Worm (Caenorhabditis elegans) whole organism, L4 larva: ENCODE results near the gene srt-43.
A peak's percentile ranks its signal among the peaks of the same experiment; 100 is the strongest.

Experiments
- D1046.2 ChIP-seq: fragments of 200-800 bp; sonication (Bioruptor generic); IDR thresholded peaks from 2 replicates; pipeline ENCODE4 v1.3.6; 2022; ENCODE audit warnings: missing genetic modification characterization, missing compliant biosample characterization
- F10B5.3 ChIP-seq: sonication (generic microtip); optimal IDR thresholded peaks from 2 replicates; lab custom pipeline; 2016; ENCODE audit warnings: mild to moderate bottlenecking, missing genetic modification characterization, missing compliant biosample characterization
- F44E2.7 ChIP-seq: fragments of 200-800 bp; sonication (Bioruptor generic); IDR thresholded peaks from 2 replicates; pipeline ENCODE4 v2.1.2; 2022; ENCODE audit warnings: missing genetic modification characterization, missing compliant biosample characterization
- F49E8.2 ChIP-seq: sonication (generic microtip); optimal IDR thresholded peaks from 2 replicates; lab custom pipeline; 2016; ENCODE audit warnings: missing compliant biosample characterization, mild to moderate bottlenecking, missing genetic modification characterization, borderline replicate concordance
- R02D3.7 ChIP-seq: fragments of 150-350 bp; sonication (generic microtip); optimal IDR thresholded peaks from 3 replicates; lab custom pipeline; 2014; ENCODE audit warnings: missing biosample characterization, missing genetic modification characterization
- T20F7.1 ChIP-seq: fragments of 200-800 bp; sonication (Bioruptor generic); optimal IDR thresholded peaks from 2 replicates; lab custom pipeline; 2018; ENCODE audit warnings: mild to moderate bottlenecking, missing genetic modification characterization, missing compliant biosample characterization
- T26A8.4 ChIP-seq: fragments of 200-800 bp; sonication (Bioruptor generic); IDR thresholded peaks from 2 replicates; pipeline ENCODE4 v1.3.6; 2022; ENCODE audit warnings: missing genetic modification characterization, missing compliant biosample characterization
- Y48G9A.11 ChIP-seq: fragments of 200-800 bp; sonication (Bioruptor generic); IDR thresholded peaks from 2 replicates; pipeline ENCODE4 v1.3.6; 2022; ENCODE audit warnings: missing genetic modification reagents, missing genetic modification characterization, missing compliant biosample characterization
- Y5F2A.4 ChIP-seq: fragments of 200-800 bp; sonication (Bioruptor generic); optimal IDR thresholded peaks from 2 replicates; lab custom pipeline; 2018; ENCODE audit warnings: mild to moderate bottlenecking, missing genetic modification characterization, missing compliant biosample characterization
- ZK337.2 ChIP-seq: fragments of 200-800 bp; sonication (Bioruptor generic); IDR thresholded peaks from 2 replicates; pipeline ENCODE4 v1.3.6; 2022; ENCODE audit warnings: missing genetic modification reagents, missing genetic modification characterization, missing compliant biosample characterization
- ZK546.5 ChIP-seq, 2 experiments: sonication (generic microtip); optimal IDR thresholded peaks; 2 replicates each; lab custom pipeline; 2017; ENCODE audit warnings: missing biosample characterization in 2 of 2, missing genetic modification characterization in 2 of 2
- aha-1 ChIP-seq: fragments of 150-350 bp; peaks from one replicate; lab custom pipeline; 2014; ENCODE audit warnings: missing biosample characterization, missing genetic modification characterization
- aly-2 ChIP-seq: sonication (generic microtip); optimal IDR thresholded peaks from 2 replicates; lab custom pipeline; 2018; ENCODE audit warnings: missing biosample characterization, missing genetic modification characterization
- attf-4 ChIP-seq: sonication (generic microtip); optimal IDR thresholded peaks from 3 replicates; lab custom pipeline; 2017; ENCODE audit warnings: missing biosample characterization, missing genetic modification characterization
- ceh-28 ChIP-seq: fragments of 150-350 bp; optimal IDR thresholded peaks from 2 replicates; lab custom pipeline; 2014; ENCODE audit warnings: missing biosample characterization, missing genetic modification reagents, missing genetic modification characterization
- ceh-44 ChIP-seq: fragments of 200-800 bp; sonication (Bioruptor generic); IDR thresholded peaks from 2 replicates; pipeline ENCODE4 v1.3.6; 2022; ENCODE audit warnings: missing genetic modification reagents, missing genetic modification characterization, missing compliant biosample characterization
- ceh-62 ChIP-seq: sonication (generic microtip); optimal IDR thresholded peaks from 2 replicates; lab custom pipeline; 2017; ENCODE audit warnings: missing biosample characterization, missing genetic modification characterization
- cey-2 ChIP-seq: sonication (generic microtip); optimal IDR thresholded peaks from 3 replicates; lab custom pipeline; 2017; ENCODE audit warnings: missing genetic modification characterization, mild to moderate bottlenecking, missing compliant biosample characterization, antibody characterized with exemption, borderline replicate concordance; ENCODE audit not compliant: insufficient read depth
- daf-12 ChIP-seq: fragments of 150-350 bp; optimal IDR thresholded peaks from 2 replicates; lab custom pipeline; 2014; ENCODE audit warnings: missing biosample characterization, missing genetic modification reagents, missing genetic modification characterization
- dmd-9 ChIP-seq: fragments of 200-800 bp; sonication (Bioruptor generic); IDR thresholded peaks from 2 replicates; pipeline ENCODE4 v1.3.6; 2022; ENCODE audit warnings: missing genetic modification reagents, missing genetic modification characterization, missing compliant biosample characterization
- dpl-1 ChIP-seq: fragments of 150-350 bp; optimal IDR thresholded peaks from 2 replicates; lab custom pipeline; 2014; ENCODE audit warnings: missing biosample characterization, missing genetic modification reagents, missing genetic modification characterization
- duxl-1 ChIP-seq: sonication (generic microtip); optimal IDR thresholded peaks from 2 replicates; lab custom pipeline; 2016; ENCODE audit warnings: mild to moderate bottlenecking, missing genetic modification characterization, moderate library complexity, missing compliant biosample characterization; ENCODE audit not compliant: poor library complexity
- dve-1 ChIP-seq: sonication (generic microtip); optimal IDR thresholded peaks from 2 replicates; lab custom pipeline; 2017; ENCODE audit warnings: antibody characterized with exemption, mild to moderate bottlenecking, missing genetic modification characterization, missing compliant biosample characterization; ENCODE audit not compliant: insufficient read depth
- fkh-10 ChIP-seq: fragments of 150-350 bp; optimal IDR thresholded peaks from 2 replicates; lab custom pipeline; 2014; ENCODE audit warnings: missing biosample characterization, missing genetic modification reagents, missing genetic modification characterization
- fos-1 ChIP-seq: fragments of 150-350 bp; optimal IDR thresholded peaks from 2 replicates; lab custom pipeline; 2014; ENCODE audit warnings: missing biosample characterization, missing genetic modification characterization
- hif-1 ChIP-seq, 2 experiments: sonication (generic microtip); optimal IDR thresholded peaks; 2 replicates each; lab custom pipeline; 2016 to 2017; ENCODE audit warnings: missing compliant biosample characterization in 2 of 2, missing genetic modification characterization in 2 of 2, missing genetic modification reagents in 2 of 2, missing genotype in 2 of 2, mild to moderate bottlenecking in 1 of 2
- jun-1 ChIP-seq: fragments of 150-350 bp; optimal IDR thresholded peaks from 2 replicates; lab custom pipeline; 2014; ENCODE audit warnings: missing biosample characterization, missing genetic modification reagents, missing genetic modification characterization
- lin-29 ChIP-seq: fragments of 200-800 bp; sonication (Bioruptor generic); IDR thresholded peaks from 2 replicates; pipeline ENCODE4 v1.3.6; 2022; ENCODE audit warnings: missing genetic modification reagents, missing genetic modification characterization, missing compliant biosample characterization
- lin-38 ChIP-seq: fragments of 200-800 bp; sonication (Bioruptor generic); IDR thresholded peaks from 2 replicates; pipeline ENCODE4 v1.3.6; 2022; ENCODE audit warnings: missing genetic modification reagents, missing genetic modification characterization, missing compliant biosample characterization
- lsy-2 ChIP-seq, 2 experiments: fragments of 150-350 bp in 1 of 2; sonication (generic microtip) in 1 of 2; optimal IDR thresholded peaks; 2 replicates each; lab custom pipeline; 2014 to 2017; ENCODE audit warnings: missing biosample characterization in 2 of 2, missing genetic modification characterization in 2 of 2
- madf-9 ChIP-seq: fragments of 200-800 bp; sonication (Bioruptor generic); conservative IDR thresholded peaks from 2 replicates; pipeline ENCODE4 v1.3.6; 2022; ENCODE audit warnings: missing genetic modification reagents, missing genetic modification characterization, missing compliant biosample characterization
- mes-2 ChIP-seq: sonication (generic microtip); optimal IDR thresholded peaks from 2 replicates; lab custom pipeline; 2016; ENCODE audit warnings: missing genotype, mild to moderate bottlenecking, missing genetic modification characterization, missing compliant biosample characterization; ENCODE audit not compliant: poor library complexity, severe bottlenecking
- nhr-10 ChIP-seq: fragments of 150-350 bp; optimal IDR thresholded peaks from 2 replicates; lab custom pipeline; 2014; ENCODE audit warnings: missing biosample characterization, missing genetic modification characterization
- nhr-11 ChIP-seq: fragments of 150-350 bp; optimal IDR thresholded peaks from 2 replicates; lab custom pipeline; 2014; ENCODE audit warnings: missing biosample characterization, missing genetic modification characterization
- nhr-41 ChIP-seq: fragments of 200-800 bp; sonication (Bioruptor generic); IDR thresholded peaks from 2 replicates; pipeline ENCODE4 v1.3.6; 2022; ENCODE audit warnings: missing genetic modification reagents, missing genetic modification characterization, missing compliant biosample characterization
- nhr-42 ChIP-seq: fragments of 200-800 bp; sonication (Bioruptor generic); IDR thresholded peaks from 2 replicates; pipeline ENCODE4 v1.3.6; 2022; ENCODE audit warnings: missing genetic modification characterization, missing compliant biosample characterization
- nhr-48 ChIP-seq: sonication (generic microtip); optimal IDR thresholded peaks from 2 replicates; lab custom pipeline; 2016; ENCODE audit warnings: mild to moderate bottlenecking, missing genetic modification characterization, missing compliant biosample characterization
- nhr-6 ChIP-seq: fragments of 150-350 bp; optimal IDR thresholded peaks from 2 replicates; lab custom pipeline; 2014; ENCODE audit warnings: missing biosample characterization, missing genetic modification characterization
- pha-4 ChIP-seq, 2 experiments: fragments of 150-350 bp in 1 of 2; fragments of 200-800 bp in 1 of 2; sonication (Bioruptor generic) in 1 of 2; IDR thresholded peaks in 1 of 2; optimal IDR thresholded peaks in 1 of 2; 2 replicates each; pipeline versions ENCODE4 v1.3.6 to Lab custom; 2014 to 2022; ENCODE audit warnings: missing genetic modification characterization in 2 of 2, missing genetic modification reagents in 2 of 2, missing biosample characterization in 1 of 2, missing compliant biosample characterization in 1 of 2
- saeg-2 ChIP-seq: fragments of 200-800 bp; sonication (Bioruptor generic); IDR thresholded peaks from 2 replicates; pipeline ENCODE4 v1.3.6; 2022; ENCODE audit warnings: missing genetic modification reagents, missing genetic modification characterization, missing compliant biosample characterization
- sdz-12 ChIP-seq: fragments of 200-800 bp; sonication (Bioruptor generic); optimal IDR thresholded peaks from 2 replicates; lab custom pipeline; 2018; ENCODE audit warnings: mild to moderate bottlenecking, missing genetic modification characterization, missing compliant biosample characterization
- set-16 ChIP-seq: fragments of 200-800 bp; sonication (Bioruptor generic); IDR thresholded peaks from 2 replicates; pipeline ENCODE4 v1.3.6; 2022; ENCODE audit warnings: missing genetic modification reagents, missing genetic modification characterization, missing compliant biosample characterization
- spr-3 ChIP-seq: fragments of 200-800 bp; sonication (Bioruptor generic); optimal IDR thresholded peaks from 2 replicates; lab custom pipeline; 2018; ENCODE audit warnings: mild to moderate bottlenecking, missing genetic modification characterization, missing compliant biosample characterization
- tag-97 ChIP-seq: fragments of 200-800 bp; sonication (Bioruptor generic); IDR thresholded peaks from 2 replicates; pipeline ENCODE4 v1.3.6; 2022; ENCODE audit warnings: missing genetic modification characterization, missing compliant biosample characterization
- tra-1 ChIP-seq: fragments of 200-800 bp; sonication (Bioruptor generic); IDR thresholded peaks from 2 replicates; pipeline ENCODE4 v1.3.6; 2022; ENCODE audit warnings: missing genetic modification reagents, missing genetic modification characterization, missing compliant biosample characterization
- zag-1 ChIP-seq: fragments of 150-350 bp; optimal IDR thresholded peaks from 2 replicates; lab custom pipeline; 2014; ENCODE audit warnings: missing biosample characterization, missing genetic modification characterization
- zfp-2 ChIP-seq: sonication (generic microtip); optimal IDR thresholded peaks from 2 replicates; lab custom pipeline; 2016; ENCODE audit warnings: mild to moderate bottlenecking, missing genetic modification characterization, missing compliant biosample characterization
- zfp-3 ChIP-seq: fragments of 200-800 bp; sonication (Bioruptor generic); conservative IDR thresholded peaks from 2 replicates; pipeline ENCODE4 v1.3.6; 2022; ENCODE audit warnings: missing genetic modification reagents, missing genetic modification characterization, missing compliant biosample characterization
- zip-11 ChIP-seq: fragments of 200-800 bp; sonication (Bioruptor generic); IDR thresholded peaks from 2 replicates; pipeline ENCODE4 v1.3.6; 2022; ENCODE audit warnings: missing genetic modification characterization, missing compliant biosample characterization

Gene srt-43

ce11 chrV:12814022-12814421, 45.0 kb downstream of the srt-43 start, which contains the start of gene ZC443.3:
Gene ZC443.3, minus strand, starts transcription at chrV:12814122.
- TF ChIP-seq F49E8.2 (tag; lab: Kevin White, UChicago) = no peak
- no peak for TF ChIP-seq tag-97 (GFP tag; lab: Robert Waterston, UW)
- TF ChIP-seq ceh-44 = no peak
- no peak for TF ChIP-seq aha-1 (tag; lab: Kevin White, UChicago)
- TF ChIP-seq tra-1 (GFP tag; lab: Robert Waterston, UW) = no peak
- TF ChIP-seq saeg-2 = no peak
- no peak for TF ChIP-seq ceh-62
- TF ChIP-seq hif-1 (tag; optimal IDR thresholded peaks at IDR 0.05; lab: Kevin White, UChicago) = no peak
- TF ChIP-seq pha-4 (GFP tag; IDR thresholded peaks at IDR 0.05; lab: Robert Waterston, UW) = no peak
- no peak for TF ChIP-seq pha-4 (tag; optimal IDR thresholded peaks at IDR 0.05; lab: Kevin White, UChicago)
- TF ChIP-seq nhr-41 (GFP tag; lab: Robert Waterston, UW) = no peak
- TF ChIP-seq R02D3.7 (tag; lab: Kevin White, UChicago) = no peak
- no peak for TF ChIP-seq zip-11
- TF ChIP-seq nhr-6 (tag; lab: Kevin White, UChicago) = no peak
- TF ChIP-seq ZK337.2 (GFP tag; lab: Robert Waterston, UW) = no peak
- TF ChIP-seq ceh-28 (tag; lab: Kevin White, UChicago) = no peak
- TF ChIP-seq mes-2 (tag; lab: Kevin White, UChicago) = no peak
- TF ChIP-seq Y5F2A.4 (GFP tag; lab: Kevin White, UChicago) = no peak
- no peak for TF ChIP-seq dve-1 (tag; lab: Kevin White, UChicago)
- no peak for TF ChIP-seq T26A8.4 (GFP tag; lab: Robert Waterston, UW)
- TF ChIP-seq D1046.2 (GFP tag; lab: Robert Waterston, UW) = no peak

ce11 chrV:12814481-12814882, 45.4 kb downstream of the srt-43 start:
- peak; percentile 65 for TF ChIP-seq fkh-10 (GFP tag; lab: Kevin White, UChicago)
- 0 out of 2 replicates have a peak, but pooled peaks have one; percentile 19 for TF ChIP-seq lin-38 (GFP tag; lab: Robert Waterston, UW)
- TF ChIP-seq F44E2.7 (GFP tag; lab: Robert Waterston, UW) = no peak
- TF ChIP-seq hif-1 (tag; optimal IDR thresholded peaks at IDR 0.05; lab: Kevin White, UChicago) = peak in 1 of 2 experiments; percentile 65
- TF ChIP-seq Y48G9A.11 = no peak
- no peak for TF ChIP-seq duxl-1
- TF ChIP-seq aha-1 (tag; lab: Kevin White, UChicago) = peak; percentile 94
- TF ChIP-seq ZK546.5 (tag; optimal IDR thresholded peaks at IDR 0.05; lab: Kevin White, UChicago) = no peak
- no peak for TF ChIP-seq nhr-48 (tag; lab: Kevin White, UChicago)
- no peak for TF ChIP-seq zfp-3 (GFP tag; lab: Robert Waterston, UW)
- TF ChIP-seq spr-3 (GFP tag; lab: Kevin White, UChicago) = no peak
- TF ChIP-seq lsy-2 (tag; optimal IDR thresholded peaks at IDR 0.05; lab: Kevin White, UChicago) = peak; percentile 53 to 64
- no peak for TF ChIP-seq cey-2
- peak; percentile 13 for TF ChIP-seq mes-2 (tag; lab: Kevin White, UChicago)
- TF ChIP-seq tag-97 (GFP tag; lab: Robert Waterston, UW) = no peak
- TF ChIP-seq madf-9 (GFP tag; lab: Robert Waterston, UW) = no peak
- TF ChIP-seq zfp-2 = no peak
- TF ChIP-seq nhr-6 (tag; lab: Kevin White, UChicago) = peak; percentile 71
- no peak for TF ChIP-seq F10B5.3 (tag; lab: Kevin White, UChicago)
- TF ChIP-seq lin-29 (GFP tag; lab: Robert Waterston, UW) = no peak
- no peak for TF ChIP-seq zag-1 (tag; lab: Kevin White, UChicago)
- peak; percentile 83 for TF ChIP-seq nhr-11 (tag; lab: Kevin White, UChicago)
- peak; percentile 88 for TF ChIP-seq set-16 (GFP tag; lab: Robert Waterston, UW)
- TF ChIP-seq fos-1 = no peak
- TF ChIP-seq attf-4 = no peak
- no peak for TF ChIP-seq aly-2 (tag; lab: Kevin White, UChicago)
- no peak for TF ChIP-seq daf-12 (tag; lab: Kevin White, UChicago)
- TF ChIP-seq T20F7.1 (GFP tag; lab: Kevin White, UChicago) = no peak
- TF ChIP-seq T26A8.4 (GFP tag; lab: Robert Waterston, UW) = no peak
- no peak for TF ChIP-seq dpl-1 (GFP tag; lab: Kevin White, UChicago)
- no peak for TF ChIP-seq sdz-12 (GFP tag; lab: Kevin White, UChicago)
- no peak for TF ChIP-seq jun-1 (tag; lab: Kevin White, UChicago)
- no peak for TF ChIP-seq nhr-42 (GFP tag; lab: Robert Waterston, UW)
- TF ChIP-seq nhr-10 (tag; lab: Kevin White, UChicago) = no peak
- no peak for TF ChIP-seq dmd-9 (GFP tag; lab: Robert Waterston, UW)
